Worm (Caenorhabditis elegans) whole organism, young adult: ENCODE results near the gene Y105C5A.1268.
"Not testable (repeated sequence)": the region's sequence is repeated elsewhere in the genome, so short reads cannot be mapped to it uniquely, and the experiment has no call there.

ENCODE experiments used
- B0336.3 ChIP-seq: fragments of 200-800 bp; sonication (Bioruptor generic); IDR thresholded peaks from 2 replicates; pipeline ENCODE4 v1.3.6; 2022; ENCODE audit warnings: missing genetic modification characterization, missing compliant biosample characterization
- D2030.7 ChIP-seq: fragments of 200-800 bp; sonication (Bioruptor generic); IDR thresholded peaks from 2 replicates; pipeline ENCODE4 v1.3.6; 2022; ENCODE audit warnings: missing genetic modification reagents, missing genetic modification characterization, missing compliant biosample characterization
- F10E7.11 ChIP-seq: sonication (generic microtip); optimal IDR thresholded peaks from 2 replicates; lab custom pipeline; 2017; ENCODE audit warnings: mild to moderate bottlenecking, missing genetic modification characterization, moderate library complexity, missing compliant biosample characterization
- F23B12.7 ChIP-seq: sonication (generic microtip); optimal IDR thresholded peaks from 2 replicates; lab custom pipeline; 2017; ENCODE audit warnings: missing genetic modification characterization, mild to moderate bottlenecking, missing compliant biosample characterization, antibody characterized with exemption, moderate library complexity; ENCODE audit not compliant: insufficient read depth
- F37B4.10 ChIP-seq: fragments of 200-800 bp; sonication (Bioruptor generic); IDR thresholded peaks from 2 replicates; pipeline ENCODE4 v1.3.6; 2022; ENCODE audit warnings: missing genetic modification characterization, missing compliant biosample characterization
- F52B5.7 ChIP-seq: sonication (generic microtip); optimal IDR thresholded peaks from 2 replicates; lab custom pipeline; 2016; ENCODE audit warnings: mild to moderate bottlenecking, missing genetic modification characterization, missing compliant biosample characterization
- F55B11.4 ChIP-seq: sonication (generic microtip); optimal IDR thresholded peaks from 2 replicates; lab custom pipeline; 2016; ENCODE audit warnings: missing compliant biosample characterization, missing genetic modification characterization, borderline replicate concordance; ENCODE audit not compliant: insufficient read depth
- K11D2.4 ChIP-seq: fragments of 200-800 bp; sonication (Bioruptor generic); IDR thresholded peaks from 2 replicates; pipeline ENCODE4 v1.3.6; 2022; ENCODE audit warnings: missing genetic modification reagents, missing genetic modification characterization, missing compliant biosample characterization
- K12H6.12 ChIP-seq: fragments of 200-800 bp; sonication (Bioruptor generic); optimal IDR thresholded peaks from 2 replicates; lab custom pipeline; 2018; ENCODE audit warnings: mild to moderate bottlenecking, missing genetic modification characterization, missing compliant biosample characterization
- Y53G8AR.9 ChIP-seq: fragments of 200-800 bp; sonication (Bioruptor generic); conservative IDR thresholded peaks from 2 replicates; pipeline ENCODE4 v1.3.6; 2022; ENCODE audit warnings: missing genetic modification reagents, missing genetic modification characterization, missing compliant biosample characterization
- ZK185.1 ChIP-seq: sonication (generic microtip); optimal IDR thresholded peaks from 2 replicates; lab custom pipeline; 2016; ENCODE audit warnings: mild to moderate bottlenecking, missing genetic modification characterization, missing compliant biosample characterization; ENCODE audit not compliant: poor library complexity, severe bottlenecking
- aptf-3 ChIP-seq: fragments of 200-800 bp; sonication (Bioruptor generic); IDR thresholded peaks from 2 replicates; pipeline ENCODE4 v1.3.6; 2022; ENCODE audit warnings: missing genetic modification characterization, missing compliant biosample characterization
- athp-1 ChIP-seq: sonication (generic microtip); optimal IDR thresholded peaks from 2 replicates; lab custom pipeline; 2017; ENCODE audit warnings: mild to moderate bottlenecking, missing genetic modification characterization, missing compliant biosample characterization
- attf-6 ChIP-seq: fragments of 200-800 bp; sonication (Bioruptor generic); IDR thresholded peaks from 2 replicates; pipeline ENCODE4 v1.3.6; 2022; ENCODE audit warnings: missing genetic modification reagents, missing genetic modification characterization, missing compliant biosample characterization
- bed-1 ChIP-seq: fragments of 200-800 bp; sonication (Bioruptor generic); IDR thresholded peaks from 2 replicates; pipeline ENCODE4 v1.3.6; 2022; ENCODE audit warnings: missing genetic modification reagents, missing genetic modification characterization, missing compliant biosample characterization
- ccch-3 ChIP-seq: fragments of 200-800 bp; sonication (Bioruptor generic); optimal IDR thresholded peaks from 2 replicates; lab custom pipeline; 2018; ENCODE audit warnings: mild to moderate bottlenecking, missing genetic modification characterization, missing compliant biosample characterization
- cebp-1 ChIP-seq, 2 experiments: fragments of 200-800 bp in 1 of 2; sonication (Bioruptor generic) in 1 of 2; sonication (generic microtip) in 1 of 2; IDR thresholded peaks in 1 of 2; optimal IDR thresholded peaks in 1 of 2; 2 replicates each; pipeline versions ENCODE4 v1.3.6 to Lab custom; 2017 to 2022; ENCODE audit warnings: missing compliant biosample characterization in 2 of 2, missing genetic modification characterization in 2 of 2, mild to moderate bottlenecking in 1 of 2, missing genetic modification reagents in 1 of 2, moderate library complexity in 1 of 2
- chd-7 ChIP-seq: sonication (generic microtip); optimal IDR thresholded peaks from 2 replicates; lab custom pipeline; 2016; ENCODE audit warnings: mild to moderate bottlenecking, missing genetic modification characterization, moderate library complexity, missing compliant biosample characterization
- egl-18 ChIP-seq: fragments of 200-800 bp; sonication (Bioruptor generic); IDR thresholded peaks from 2 replicates; pipeline ENCODE4 v1.3.6; 2022; ENCODE audit warnings: missing genetic modification reagents, missing genetic modification characterization, missing compliant biosample characterization
- hmg-1.2 ChIP-seq: fragments of 200-800 bp; sonication (Bioruptor generic); IDR thresholded peaks from 2 replicates; pipeline ENCODE4 v1.3.6; 2022; ENCODE audit warnings: missing genetic modification reagents, missing genetic modification characterization, missing compliant biosample characterization
- hmg-20 ChIP-seq: fragments of 200-800 bp; sonication (Bioruptor generic); IDR thresholded peaks from 2 replicates; pipeline ENCODE4 v1.3.6; 2022; ENCODE audit warnings: missing genetic modification reagents, missing genetic modification characterization, missing compliant biosample characterization
- lag-1 ChIP-seq: fragments of 200-800 bp; sonication (Bioruptor generic); IDR thresholded peaks from 2 replicates; pipeline ENCODE4 v1.3.6; 2022; ENCODE audit warnings: missing genetic modification reagents, missing genetic modification characterization, missing compliant biosample characterization
- lin-26 ChIP-seq: fragments of 200-800 bp; sonication (Bioruptor generic); IDR thresholded peaks from 2 replicates; pipeline ENCODE4 v1.3.6; 2022; ENCODE audit warnings: missing genetic modification reagents, missing genetic modification characterization, missing compliant biosample characterization
- lir-1 ChIP-seq: fragments of 200-800 bp; sonication (Bioruptor generic); conservative IDR thresholded peaks from 2 replicates; pipeline ENCODE4 v1.3.6; 2022; ENCODE audit warnings: missing genetic modification reagents, missing genetic modification characterization, missing compliant biosample characterization
- lsl-1 ChIP-seq: fragments of 200-800 bp; sonication (Bioruptor generic); optimal IDR thresholded peaks from 2 replicates; lab custom pipeline; 2018; ENCODE audit warnings: mild to moderate bottlenecking, missing genetic modification characterization, moderate library complexity, missing compliant biosample characterization
- mxl-1 ChIP-seq: sonication (generic microtip); optimal IDR thresholded peaks from 2 replicates; lab custom pipeline; 2016; ENCODE audit warnings: missing genetic modification characterization, missing compliant biosample characterization
- nhr-80 ChIP-seq: sonication (generic microtip); optimal IDR thresholded peaks from 2 replicates; lab custom pipeline; 2016; ENCODE audit warnings: missing genetic modification characterization, missing compliant biosample characterization
- pha-4 ChIP-seq: fragments of 150-350 bp; sonication (generic microtip); optimal IDR thresholded peaks from 2 replicates; lab custom pipeline; 2014; ENCODE audit warnings: missing biosample characterization, missing genetic modification reagents, missing genetic modification characterization
- rpc-1 ChIP-seq, 2 experiments: fragments of 150-350 bp in 1 of 2; sonication (generic microtip) in 1 of 2; optimal IDR thresholded peaks; 2 replicates each; lab custom pipeline; 2014 to 2018; ENCODE audit warnings: missing biosample characterization in 1 of 2, missing genetic modification characterization in 1 of 2, missing genetic modification reagents in 1 of 2, missing genotype in 1 of 2
- sea-2 ChIP-seq: fragments of 200-800 bp; sonication (Bioruptor generic); IDR thresholded peaks from 2 replicates; pipeline ENCODE4 v1.3.6; 2022; ENCODE audit warnings: missing genetic modification characterization, missing compliant biosample characterization
- snpc-1.1 ChIP-seq: sonication (generic microtip); optimal IDR thresholded peaks from 2 replicates; lab custom pipeline; 2017; ENCODE audit warnings: missing genetic modification characterization, mild to moderate bottlenecking, missing compliant biosample characterization, antibody characterized with exemption, moderate library complexity, missing genotype, missing genetic modification reagents; ENCODE audit not compliant: insufficient read depth
- snpc-4 ChIP-seq, 5 experiments: fragments of 150-350 bp in 1 of 5; sonication (generic microtip) in 4 of 5; optimal IDR thresholded peaks; 2 replicates each; lab custom pipeline; 2014 to 2018; ENCODE audit warnings: missing genetic modification characterization in 5 of 5, missing biosample characterization in 3 of 5, antibody characterized with exemption in 2 of 5, mild to moderate bottlenecking in 2 of 5, missing compliant biosample characterization in 2 of 5, missing genotype in 2 of 5, moderate library complexity in 2 of 5, missing genetic modification reagents in 1 of 5
- sptf-2 ChIP-seq: fragments of 200-800 bp; sonication (Bioruptor generic); optimal IDR thresholded peaks from 2 replicates; lab custom pipeline; 2018; ENCODE audit warnings: mild to moderate bottlenecking, missing genetic modification characterization, missing compliant biosample characterization
- unc-130 ChIP-seq: sonication (generic microtip); optimal IDR thresholded peaks from 2 replicates; lab custom pipeline; 2016; ENCODE audit warnings: missing genetic modification reagents, missing genetic modification characterization, missing compliant biosample characterization
- unc-62 ChIP-seq: fragments of 150-350 bp; optimal IDR thresholded peaks from 2 replicates; lab custom pipeline; 2014; ENCODE audit warnings: missing biosample characterization, missing genetic modification reagents, missing genetic modification characterization
- zfh-2 ChIP-seq: fragments of 200-800 bp; sonication (Bioruptor generic); conservative IDR thresholded peaks from 2 replicates; pipeline ENCODE4 v1.3.6; 2022; ENCODE audit warnings: missing genetic modification reagents, missing genetic modification characterization, missing compliant biosample characterization
- ztf-18 ChIP-seq: sonication (generic microtip); optimal IDR thresholded peaks from 2 replicates; lab custom pipeline; 2016; ENCODE audit warnings: missing genotype, mild to moderate bottlenecking, missing genetic modification characterization, missing compliant biosample characterization
- ztf-22 ChIP-seq: fragments of 200-800 bp; sonication (Bioruptor generic); optimal IDR thresholded peaks from 2 replicates; lab custom pipeline; 2018; ENCODE audit warnings: mild to moderate bottlenecking, missing genetic modification characterization, moderate library complexity, missing compliant biosample characterization
- ztf-26 ChIP-seq: sonication (generic microtip); optimal IDR thresholded peaks from 2 replicates; lab custom pipeline; 2017; ENCODE audit warnings: missing genetic modification characterization, missing compliant biosample characterization

Gene Y105C5A.1268

ce11 chrIV:15692502-15692901, 46.2 kb upstream of the Y105C5A.1268 start:
- peak; percentile 4 for TF ChIP-seq snpc-1.1 (tag; lab: Kevin White, UChicago)
- TF ChIP-seq snpc-4 (GFP tag; optimal IDR thresholded peaks at IDR 0.05; lab: Kevin White, UChicago), result not testable (repeated sequence)
- TF ChIP-seq snpc-4 (tag; optimal IDR thresholded peaks at IDR 0.05; lab: Kevin White, UChicago), result peak; percentile 33 to 94 (median 49)

- TF ChIP-seq hmg-1.2 (GFP tag; lab: Robert Waterston, UW), result peak; percentile 8; the same call in 1 of the 2 replicates
- no peak for TF ChIP-seq unc-62 (GFP tag; lab: Kevin White, UChicago)
- TF ChIP-seq ztf-22 (GFP tag; lab: Kevin White, UChicago), result no peak
- no peak for TF ChIP-seq snpc-4 (GFP tag; optimal IDR thresholded peaks at IDR 0.05; lab: Kevin White, UChicago)
- peak in 1 of 4 experiments; percentile 71 for TF ChIP-seq snpc-4 (tag; optimal IDR thresholded peaks at IDR 0.05; lab: Kevin White, UChicago)
Observed at ce11 chrIV:15691829-15692228, 45.6 kb upstream of the Y105C5A.1268 start.

ce11 chrIV:15688524-15689479, 42.5 kb upstream of the Y105C5A.1268 start, which contains the start of gene Y105C5A.15:
Y105C5A.15 (plus strand) TSS chrIV:15689201.
- TF ChIP-seq sptf-2 (GFP tag; lab: Kevin White, UChicago) (no peak), ztf-18 (tag; lab: Kevin White, UChicago) (no peak), egl-18 (no peak), K12H6.12 (tag; lab: Kevin White, UChicago) (no peak), aptf-3 (GFP tag; lab: Robert Waterston, UW) (no peak), snpc-1.1 (tag; lab: Kevin White, UChicago) (peak; percentile 30), nhr-80 (tag; lab: Kevin White, UChicago) (peak; percentile 33), mxl-1 (tag; lab: Kevin White, UChicago) (no peak), F37B4.10 (GFP tag; lab: Robert Waterston, UW) (no peak), unc-130 (GFP tag; lab: Kevin White, UChicago) (no peak), athp-1 (tag; lab: Kevin White, UChicago) (no peak), B0336.3 (no peak), lag-1 (GFP tag; lab: Robert Waterston, UW) (no peak), Y53G8AR.9 (GFP tag; lab: Robert Waterston, UW) (no peak), bed-1 (GFP tag; lab: Robert Waterston, UW) (no peak), pha-4 (tag; lab: Kevin White, UChicago) (no peak), K11D2.4 (no peak), attf-6 (GFP tag; lab: Robert Waterston, UW) (0 out of 2 replicates have a peak, but pooled peaks have one; percentile 42), rpc-1 (optimal IDR thresholded peaks at IDR 0.05; lab: Kevin White, UChicago) (no peak), rpc-1 (tag; optimal IDR thresholded peaks at IDR 0.05; lab: Kevin White, UChicago) (peak; percentile 29), sea-2 (GFP tag; lab: Robert Waterston, UW) (no peak), snpc-4 (GFP tag; optimal IDR thresholded peaks at IDR 0.05; lab: Kevin White, UChicago) (no peak), snpc-4 (tag; optimal IDR thresholded peaks at IDR 0.05; lab: Kevin White, UChicago) (peak; percentile 61 to 94 (median 80)), F52B5.7 (tag; lab: Kevin White, UChicago) (no peak), lin-26 (GFP tag; lab: Robert Waterston, UW) (no peak), F23B12.7 (tag; lab: Kevin White, UChicago) (no peak), lir-1 (GFP tag; lab: Robert Waterston, UW) (no peak)

- no peak for TF ChIP-seq chd-7 (tag; lab: Kevin White, UChicago)
- no peak for TF ChIP-seq zfh-2 (GFP tag; lab: Robert Waterston, UW)
- TF ChIP-seq ztf-26 (tag; lab: Kevin White, UChicago), result no peak
- TF ChIP-seq D2030.7 (GFP tag; lab: Robert Waterston, UW), result no peak
- no peak for TF ChIP-seq lsl-1 (GFP tag; lab: Kevin White, UChicago)
- no peak for TF ChIP-seq ccch-3
- TF ChIP-seq cebp-1 (GFP tag; IDR thresholded peaks at IDR 0.05; lab: Robert Waterston, UW), result no peak
- no peak for TF ChIP-seq cebp-1 (tag; optimal IDR thresholded peaks at IDR 0.05; lab: Kevin White, UChicago)
- no peak for TF ChIP-seq F52B5.7 (tag; lab: Kevin White, UChicago)
- no peak for TF ChIP-seq ZK185.1 (tag; lab: Kevin White, UChicago)
- no peak for TF ChIP-seq F10E7.11 (tag; lab: Kevin White, UChicago)
- no peak for TF ChIP-seq F55B11.4 (tag; lab: Kevin White, UChicago)
- TF ChIP-seq hmg-20 (GFP tag; lab: Robert Waterston, UW), result no peak
- TF ChIP-seq aptf-3 (GFP tag; lab: Robert Waterston, UW), result no peak
Observed at ce11 chrIV:15687825-15688224, 41.6 kb upstream of the Y105C5A.1268 start.
